Worm (Caenorhabditis elegans) whole organism, midembryonic: Measurements from ENCODE around the gene T06D8.10.

Experiments used
- klf-2 ChIP-seq: fragments of 200-800 bp; sonication (Bioruptor generic); conservative IDR thresholded peaks from 2 replicates; pipeline ENCODE4 v1.3.6; 2022; ENCODE audit warnings: missing genetic modification reagents, missing genetic modification characterization, missing compliant biosample characterization
- tab-1 ChIP-seq: fragments of 200-800 bp; sonication (Bioruptor generic); IDR thresholded peaks from 2 replicates; pipeline ENCODE4 v1.3.6; 2022; ENCODE audit warnings: missing genetic modification characterization, missing compliant biosample characterization
- ztf-29 ChIP-seq: fragments of 200-800 bp; sonication (Bioruptor generic); IDR thresholded peaks from 2 replicates; pipeline ENCODE4 v1.3.6; 2022; ENCODE audit warnings: missing genetic modification reagents, missing genetic modification characterization, missing compliant biosample characterization

DNA sequence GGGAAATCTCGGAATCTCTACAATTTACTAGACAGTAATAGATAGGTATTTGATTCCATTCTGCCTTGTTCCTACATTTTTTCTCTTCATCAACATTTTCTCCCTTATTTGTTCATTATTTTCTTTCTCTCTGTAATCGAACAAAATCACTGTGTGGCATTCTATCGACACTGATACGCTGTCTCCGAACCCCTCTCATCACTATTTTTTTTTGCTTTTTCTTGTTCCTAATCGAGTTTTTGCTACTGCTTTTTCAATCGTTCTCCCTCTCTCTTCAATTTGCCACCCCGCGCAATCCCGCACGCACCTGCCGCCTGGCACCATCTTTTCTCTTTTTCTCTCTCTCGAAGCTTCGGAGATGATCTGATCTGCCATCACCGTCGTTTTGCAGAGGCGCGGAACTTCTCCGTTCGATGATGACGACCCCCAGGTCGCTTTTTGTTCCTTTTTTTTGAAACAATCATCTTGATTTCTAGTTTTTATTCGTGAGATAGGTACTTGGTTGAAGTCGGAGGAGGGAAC is 47.0 kb downstream of the T06D8.10 start:
- TF ChIP-seq klf-2 (GFP tag; lab: Robert Waterston, UW), result no peak
- TF ChIP-seq ztf-29, result no peak
- TF ChIP-seq tab-1 (GFP tag; lab: Robert Waterston, UW), result no peak
